Fruit fly (Drosophila melanogaster): ENCODE data around the gene stx.

DNA sequence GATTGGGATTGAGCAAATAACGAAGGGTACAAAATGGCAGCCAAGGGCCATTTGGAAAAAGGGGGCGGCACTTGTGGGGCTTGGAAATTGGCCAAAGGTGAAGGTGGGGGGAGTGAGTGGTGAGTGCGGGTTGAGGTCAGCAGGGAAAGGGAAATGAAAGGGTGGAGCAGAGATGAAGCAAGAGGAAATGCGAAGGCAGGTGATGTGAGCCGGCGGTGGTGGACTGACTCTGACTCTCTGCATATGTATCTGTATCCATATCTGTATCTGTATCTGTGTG lies 6.7 kb downstream of the stx start:
- TF ChIP-seq cnc (optimal IDR thresholded peaks at IDR 0.05) (no peak), toe (GFP tag; optimal IDR thresholded peaks at IDR 0.05) (no peak), Clk (GFP tag; optimal IDR thresholded peaks at IDR 0.05) (no peak), tj (GFP tag; optimal IDR thresholded peaks at IDR 0.05) (no peak), kay (GFP tag; ENCODE audit: borderline replicate concordance) (no peak)

Measured in whole organism, adult.